Worm (Caenorhabditis elegans): Measurements from ENCODE around the gene sra-10.

Gene sra-10

ce11 chrII:10884396-10884795, 10.5 kb downstream of the sra-10 start, which contains the start of gene egg-3 (continued):
- peak; percentile 83 for TF ChIP-seq dpl-1 (GFP tag; optimal IDR thresholded peaks at IDR 0.05)
- peak; percentile 82; the same call in 1 of the 2 replicates for TF ChIP-seq D2030.7 (GFP tag; IDR thresholded peaks at IDR 0.05)
- TF ChIP-seq akir-1 (GFP tag; optimal IDR thresholded peaks at IDR 0.05): no peak
- TF ChIP-seq pha-4 (tag; optimal IDR thresholded peaks at IDR 0.05): no peak
- peak; percentile 22 for TF ChIP-seq tbp1 (GFP tag; optimal IDR thresholded peaks at IDR 0.05)
- TF ChIP-seq lin-35 (GFP tag; optimal IDR thresholded peaks at IDR 0.05): peak in 1 of 3 experiments; percentile 52
- no peak for TF ChIP-seq ets-4 (GFP tag; optimal IDR thresholded peaks at IDR 0.05)
- TF ChIP-seq snpc-1.3 (tag; optimal IDR thresholded peaks at IDR 0.05; ENCODE audit: insufficient read depth): peak; percentile 35
- no peak for TF ChIP-seq athp-1 (tag; optimal IDR thresholded peaks at IDR 0.05)
- no peak for TF ChIP-seq K11D2.4 (GFP tag; IDR thresholded peaks at IDR 0.05)
- TF ChIP-seq him-1 (tag; optimal IDR thresholded peaks at IDR 0.05): peak; percentile 43
- TF ChIP-seq mxl-1 (tag; optimal IDR thresholded peaks at IDR 0.05): no peak
- TF ChIP-seq lin-54 (GFP tag; optimal IDR thresholded peaks at IDR 0.05): peak; percentile 73
- TF ChIP-seq dox-1 (GFP tag; IDR thresholded peaks at IDR 0.05): 0 out of 2 replicates have a peak, but pooled peaks have one; percentile 50

- TF ChIP-seq mel-28 (tag; optimal IDR thresholded peaks at IDR 0.05; ENCODE audit: borderline replicate concordance) (no peak), nhr-179 (tag; optimal IDR thresholded peaks at IDR 0.05) (no peak), T07F8.4 (tag; optimal IDR thresholded peaks at IDR 0.05) (no peak), Y95B8A.8 (GFP tag; IDR thresholded peaks at IDR 0.05) (no peak), F52B5.7 (tag; optimal IDR thresholded peaks at IDR 0.05) (no peak), rcor-1 (GFP tag; IDR thresholded peaks at IDR 0.05) (no peak), unc-62 (GFP tag; optimal IDR thresholded peaks at IDR 0.05) (no peak), B0035.1 (tag; optimal IDR thresholded peaks at IDR 0.05) (no peak), Y79H2A.3 (GFP tag; conservative IDR thresholded peaks at IDR 0.05) (no peak)
Observed at ce11 chrII:10880625-10881024, 14.3 kb downstream of the sra-10 start, which contains the start of gene lurp-1. TSS of gene lurp-1 (plus strand) at chrII:10880925.

ce11 chrII:10873631-10874030, 21.3 kb downstream of the sra-10 start, which contains the start of gene orc-2:
TSS of gene orc-2 (plus strand) at chrII:10873931.
- no peak for TF ChIP-seq attf-5 (GFP tag; optimal IDR thresholded peaks at IDR 0.05)
- TF ChIP-seq F37B4.10 (GFP tag; IDR thresholded peaks at IDR 0.05): no peak
- no peak for TF ChIP-seq F39B2.1 (GFP tag; IDR thresholded peaks at IDR 0.05)

- TF ChIP-seq B0336.3 (GFP tag; IDR thresholded peaks at IDR 0.05): no peak
- peak; percentile 52; the same call in 1 of the 2 replicates for TF ChIP-seq egl-44 (GFP tag; IDR thresholded peaks at IDR 0.05)
- no peak for TF ChIP-seq unc-62 (GFP tag; optimal IDR thresholded peaks at IDR 0.05)
- peak; percentile 34 for TF ChIP-seq xnd-1 (tag; optimal IDR thresholded peaks at IDR 0.05)
- TF ChIP-seq atf-7 (tag; optimal IDR thresholded peaks at IDR 0.05): no peak
- no peak for TF ChIP-seq nhr-120 (GFP tag; IDR thresholded peaks at IDR 0.05)
- TF ChIP-seq hmg-20 (GFP tag; IDR thresholded peaks at IDR 0.05): no peak
- no peak for TF ChIP-seq B0261.1 (tag; optimal IDR thresholded peaks at IDR 0.05)
- no peak for TF ChIP-seq T26A5.8 (tag; optimal IDR thresholded peaks at IDR 0.05)
- peak; percentile 61 for TF ChIP-seq snpc-3.4 (tag; optimal IDR thresholded peaks at IDR 0.05)
- TF ChIP-seq zim-3 (tag; optimal IDR thresholded peaks at IDR 0.05): no peak
- TF ChIP-seq tbx-9 (tag; optimal IDR thresholded peaks at IDR 0.05; ENCODE audit: borderline replicate concordance): no peak
- TF ChIP-seq F49E8.2 (tag; optimal IDR thresholded peaks at IDR 0.05; ENCODE audit: insufficient read depth): no peak
- TF ChIP-seq Y53G8AR.9 (GFP tag; conservative IDR thresholded peaks at IDR 0.05): no peak
- 0 out of 2 replicates have a peak, but pooled peaks have one; percentile 14 for TF ChIP-seq egrh-3 (GFP tag; IDR thresholded peaks at IDR 0.05)
- TF ChIP-seq attf-3 (GFP tag; conservative IDR thresholded peaks at IDR 0.05): 0 out of 2 replicates have a peak, but pooled peaks have one; percentile 47
- TF ChIP-seq fkh-3 (tag; optimal IDR thresholded peaks at IDR 0.05): no peak
- peak in 1 of 2 experiments; percentile 72 for TF ChIP-seq let-607 (tag; optimal IDR thresholded peaks at IDR 0.05)
- peak; percentile 71; the same call in 1 of the 2 replicates for TF ChIP-seq aptf-2 (GFP tag; conservative IDR thresholded peaks at IDR 0.05)
- TF ChIP-seq Y53F4B.3 (GFP tag; IDR thresholded peaks at IDR 0.05): no peak
Observed at ce11 chrII:10872541-10872940, 22.4 kb downstream of the sra-10 start, which contains the start of the genes cyn-4 and copz-1. TSS of gene cyn-4 (minus strand) at chrII:10872611. TSS of gene copz-1 (plus strand) at chrII:10872879.

Data from whole organism, young adult.